Worm (Caenorhabditis elegans) whole organism, L4 larva: ENCODE measurements around the gene spig-1.

Experiments
- D1046.2 ChIP-seq: fragments of 200-800 bp; sonication (Bioruptor generic); IDR thresholded peaks from 2 replicates; pipeline ENCODE4 v1.3.6; 2022; ENCODE audit warnings: missing genetic modification characterization, missing compliant biosample characterization
- F26F4.8 ChIP-seq: fragments of 200-800 bp; sonication (Bioruptor generic); conservative IDR thresholded peaks from 2 replicates; pipeline ENCODE4 v1.3.6; 2022; ENCODE audit warnings: missing genetic modification characterization, missing compliant biosample characterization
- F44E2.7 ChIP-seq: fragments of 200-800 bp; sonication (Bioruptor generic); IDR thresholded peaks from 2 replicates; pipeline ENCODE4 v2.1.2; 2022; ENCODE audit warnings: missing genetic modification characterization, missing compliant biosample characterization
- Y48G9A.11 ChIP-seq: fragments of 200-800 bp; sonication (Bioruptor generic); IDR thresholded peaks from 2 replicates; pipeline ENCODE4 v1.3.6; 2022; ENCODE audit warnings: missing genetic modification reagents, missing genetic modification characterization, missing compliant biosample characterization
- Y5F2A.4 ChIP-seq: fragments of 200-800 bp; sonication (Bioruptor generic); optimal IDR thresholded peaks from 2 replicates; lab custom pipeline; 2018; ENCODE audit warnings: mild to moderate bottlenecking, missing genetic modification characterization, missing compliant biosample characterization
- ceh-32 ChIP-seq: sonication (generic microtip); optimal IDR thresholded peaks from 2 replicates; lab custom pipeline; 2016; ENCODE audit warnings: mild to moderate bottlenecking, missing genetic modification characterization, missing compliant biosample characterization; ENCODE audit not compliant: poor library complexity
- ceh-62 ChIP-seq: sonication (generic microtip); optimal IDR thresholded peaks from 2 replicates; lab custom pipeline; 2017; ENCODE audit warnings: missing biosample characterization, missing genetic modification characterization
- daf-16 ChIP-seq, 3 experiments: sonication (generic microtip); optimal IDR thresholded peaks; 2 replicates each; lab custom pipeline; 2016 to 2017; ENCODE audit warnings: missing genetic modification characterization in 3 of 3, missing genetic modification reagents in 3 of 3, mild to moderate bottlenecking in 2 of 3, missing compliant biosample characterization in 2 of 3, missing biosample characterization in 1 of 3, moderate library complexity in 1 of 3
- dmd-6 ChIP-seq: fragments of 200-800 bp; sonication (Bioruptor generic); IDR thresholded peaks from 2 replicates; pipeline ENCODE4 v1.3.6; 2022; ENCODE audit warnings: missing genetic modification reagents, missing genetic modification characterization, missing compliant biosample characterization
- dmd-9 ChIP-seq: fragments of 200-800 bp; sonication (Bioruptor generic); IDR thresholded peaks from 2 replicates; pipeline ENCODE4 v1.3.6; 2022; ENCODE audit warnings: missing genetic modification reagents, missing genetic modification characterization, missing compliant biosample characterization
- dve-1 ChIP-seq: sonication (generic microtip); optimal IDR thresholded peaks from 2 replicates; lab custom pipeline; 2017; ENCODE audit warnings: antibody characterized with exemption, mild to moderate bottlenecking, missing genetic modification characterization, missing compliant biosample characterization; ENCODE audit not compliant: insufficient read depth
- egl-27 ChIP-seq: sonication (generic microtip); optimal IDR thresholded peaks from 3 replicates; lab custom pipeline; 2017; ENCODE audit warnings: missing biosample characterization, missing genetic modification reagents, missing genetic modification characterization
- egl-43 ChIP-seq: fragments of 200-800 bp; sonication (Bioruptor generic); IDR thresholded peaks from 2 replicates; pipeline ENCODE4 v1.3.6; 2022; ENCODE audit warnings: missing genetic modification reagents, missing genetic modification characterization, missing compliant biosample characterization
- gei-8 ChIP-seq: fragments of 200-800 bp; sonication (Bioruptor generic); optimal IDR thresholded peaks from 2 replicates; lab custom pipeline; 2018; ENCODE audit warnings: mild to moderate bottlenecking, missing genetic modification characterization, missing compliant biosample characterization
- hlh-11 ChIP-seq: fragments of 200-800 bp; sonication (Bioruptor generic); optimal IDR thresholded peaks from 2 replicates; lab custom pipeline; 2018; ENCODE audit warnings: mild to moderate bottlenecking, missing genetic modification characterization, missing compliant biosample characterization
- lim-7 ChIP-seq: fragments of 200-800 bp; sonication (Bioruptor generic); IDR thresholded peaks from 2 replicates; pipeline ENCODE4 v1.3.6; 2022; ENCODE audit warnings: missing genetic modification characterization, missing compliant biosample characterization
- lin-1 ChIP-seq: fragments of 200-800 bp; sonication (Bioruptor generic); IDR thresholded peaks from 2 replicates; pipeline ENCODE4 v1.3.6; 2022; ENCODE audit warnings: missing genetic modification reagents, missing genetic modification characterization, missing compliant biosample characterization
- lin-15B ChIP-seq: fragments of 150-350 bp; sonication (generic microtip); optimal IDR thresholded peaks from 3 replicates; lab custom pipeline; 2014; ENCODE audit warnings: missing biosample characterization, missing genetic modification characterization
- madf-5 ChIP-seq, 2 experiments: fragments of 200-800 bp; sonication (Bioruptor generic); IDR thresholded peaks; 2 replicates each; pipeline ENCODE4 v1.3.6; 2022; ENCODE audit warnings: missing compliant biosample characterization in 2 of 2, missing genetic modification characterization in 2 of 2
- mep-1 ChIP-seq: fragments of 150-350 bp; sonication (generic microtip); optimal IDR thresholded peaks from 3 replicates; lab custom pipeline; 2014; ENCODE audit warnings: missing biosample characterization, missing genetic modification characterization
- mes-2 ChIP-seq: sonication (generic microtip); optimal IDR thresholded peaks from 2 replicates; lab custom pipeline; 2016; ENCODE audit warnings: missing genotype, mild to moderate bottlenecking, missing genetic modification characterization, missing compliant biosample characterization; ENCODE audit not compliant: poor library complexity, severe bottlenecking
- mxl-3 ChIP-seq: fragments of 200-800 bp; sonication (Bioruptor generic); optimal IDR thresholded peaks from 2 replicates; lab custom pipeline; 2018; ENCODE audit warnings: mild to moderate bottlenecking, missing genetic modification characterization, missing compliant biosample characterization
- nhr-102 ChIP-seq: sonication (generic microtip); optimal IDR thresholded peaks from 2 replicates; lab custom pipeline; 2016; ENCODE audit warnings: mild to moderate bottlenecking, missing genetic modification characterization, moderate library complexity, missing compliant biosample characterization
- nhr-111 ChIP-seq: fragments of 200-800 bp; sonication (Bioruptor generic); optimal IDR thresholded peaks from 2 replicates; lab custom pipeline; 2018; ENCODE audit warnings: mild to moderate bottlenecking, missing genetic modification characterization, missing compliant biosample characterization
- nhr-28 ChIP-seq: fragments of 150-350 bp; optimal IDR thresholded peaks from 2 replicates; lab custom pipeline; 2014; ENCODE audit warnings: missing biosample characterization, missing genetic modification characterization
- nhr-42 ChIP-seq: fragments of 200-800 bp; sonication (Bioruptor generic); IDR thresholded peaks from 2 replicates; pipeline ENCODE4 v1.3.6; 2022; ENCODE audit warnings: missing genetic modification characterization, missing compliant biosample characterization
- nhr-77 ChIP-seq: fragments of 150-350 bp; optimal IDR thresholded peaks from 2 replicates; lab custom pipeline; 2014; ENCODE audit warnings: missing biosample characterization, missing genetic modification characterization
- pqm-1 ChIP-seq: sonication (generic microtip); optimal IDR thresholded peaks from 2 replicates; lab custom pipeline; 2017; ENCODE audit warnings: missing biosample characterization, missing genetic modification characterization
- rbr-2 ChIP-seq: sonication (generic microtip); optimal IDR thresholded peaks from 2 replicates; lab custom pipeline; 2016; ENCODE audit warnings: missing genotype, missing genetic modification characterization, missing compliant biosample characterization
- skn-1 ChIP-seq: fragments of 150-350 bp; optimal IDR thresholded peaks from 2 replicates; lab custom pipeline; 2014; ENCODE audit warnings: missing biosample characterization, missing genetic modification characterization
- snpc-1.2 ChIP-seq: fragments of 200-800 bp; sonication (Bioruptor generic); IDR thresholded peaks from 2 replicates; pipeline ENCODE4 v1.3.6; 2022; ENCODE audit warnings: missing genetic modification reagents, missing genetic modification characterization, missing compliant biosample characterization
- unc-62 ChIP-seq, 3 experiments: fragments of 150-350 bp in 1 of 3; sonication (generic microtip); optimal IDR thresholded peaks in 2 of 3; peaks in 1 of 3; 1 replicate in 1 of 3; 2 replicates in 2 of 3; lab custom pipeline; 2014 to 2017; ENCODE audit warnings: missing biosample characterization in 3 of 3, missing genetic modification characterization in 3 of 3, missing genetic modification reagents in 3 of 3, missing genotype in 1 of 3
- zip-11 ChIP-seq: fragments of 200-800 bp; sonication (Bioruptor generic); IDR thresholded peaks from 2 replicates; pipeline ENCODE4 v1.3.6; 2022; ENCODE audit warnings: missing genetic modification characterization, missing compliant biosample characterization

spig-1 gene

ce11 chrV:7068861-7069260 is 17.3 kb downstream of the spig-1 start:
- TF ChIP-seq unc-62 (GFP tag; optimal IDR thresholded peaks at IDR 0.05 in 1 of 2; lab: Kevin White, UChicago) (peak in 1 of 2 experiments; percentile 59), unc-62 (tag; optimal IDR thresholded peaks at IDR 0.05; lab: Kevin White, UChicago) (no peak), dve-1 (tag; lab: Kevin White, UChicago) (no peak)
- TF ChIP-seq, all 104 proteins: peak for 1

ce11 chrV:7069605-7070004 is 18.1 kb downstream of the spig-1 start:
- TF ChIP-seq D1046.2 (GFP tag; lab: Robert Waterston, UW) (no peak), Y5F2A.4 (no peak), madf-5 (GFP tag; IDR thresholded peaks at IDR 0.05; lab: Robert Waterston, UW) (0 out of 4 replicates have a peak, but pooled peaks of 1 of the 2 experiments have one; percentile 29), F26F4.8 (GFP tag; lab: Robert Waterston, UW) (no peak), ceh-32 (tag; lab: Kevin White, UChicago) (no peak), mes-2 (tag; lab: Kevin White, UChicago) (peak; percentile 9), skn-1 (tag; lab: Kevin White, UChicago) (no peak), nhr-42 (GFP tag; lab: Robert Waterston, UW) (no peak), rbr-2 (no peak), Y48G9A.11 (GFP tag; lab: Robert Waterston, UW) (no peak), dmd-9 (no peak), mep-1 (tag; lab: Kevin White, UChicago) (no peak), nhr-28 (tag; lab: Kevin White, UChicago) (no peak), snpc-1.2 (0 out of 2 replicates have a peak, but pooled peaks have one; percentile 11), lim-7 (GFP tag; lab: Robert Waterston, UW) (0 out of 2 replicates have a peak, but pooled peaks have one; percentile 54), egl-43 (GFP tag; lab: Robert Waterston, UW) (0 out of 2 replicates have a peak, but pooled peaks have one; percentile 30), zip-11 (GFP tag; lab: Robert Waterston, UW) (no peak)

- no peak for TF ChIP-seq Y48G9A.11 (GFP tag; lab: Robert Waterston, UW)
- TF ChIP-seq nhr-28 (tag; lab: Kevin White, UChicago) = no peak
- no peak for TF ChIP-seq nhr-111
- no peak for TF ChIP-seq skn-1 (tag; lab: Kevin White, UChicago)
These were observed 20.8 kb downstream of the spig-1 start, which contains the start of gene F27B10.1 for ce11 chrV:7072309-7072708. Gene F27B10.1, plus strand, starts transcription at chrV:7072609.

ce11 chrV:7075646-7076045 is 24.1 kb downstream of the spig-1 start, which contains the start of gene npa-1:
Gene npa-1, plus strand, starts transcription at chrV:7075787.
- TF ChIP-seq hlh-11 (tag; lab: Kevin White, UChicago) (peak; percentile 61), unc-62 (GFP tag; optimal IDR thresholded peaks at IDR 0.05 in 1 of 2; lab: Kevin White, UChicago) (no peak), unc-62 (tag; optimal IDR thresholded peaks at IDR 0.05; lab: Kevin White, UChicago) (no peak), mes-2 (tag; lab: Kevin White, UChicago) (peak; percentile 18), nhr-102 (tag; lab: Kevin White, UChicago) (peak; percentile 5), gei-8 (GFP tag; lab: Kevin White, UChicago) (no peak), daf-16 (GFP tag; optimal IDR thresholded peaks at IDR 0.05; lab: Kevin White, UChicago) (no peak), daf-16 (tag; optimal IDR thresholded peaks at IDR 0.05; lab: Kevin White, UChicago) (peak; percentile 51), ceh-62 (tag; lab: Kevin White, UChicago) (no peak), dve-1 (tag; lab: Kevin White, UChicago) (peak; percentile 26), lin-15B (no peak), nhr-28 (tag; lab: Kevin White, UChicago) (peak; percentile 75), mxl-3 (GFP tag; lab: Kevin White, UChicago) (peak; percentile 19), nhr-77 (tag; lab: Kevin White, UChicago) (peak; percentile 13), egl-27 (tag; lab: Kevin White, UChicago) (no peak), dmd-6 (GFP tag; lab: Robert Waterston, UW) (peak; percentile 43), pqm-1 (tag; lab: Kevin White, UChicago) (peak; percentile 60), F44E2.7 (no peak), lin-1 (GFP tag; lab: Robert Waterston, UW) (0 out of 2 replicates have a peak, but pooled peaks have one; percentile 18)
